Fruit fly (Drosophila melanogaster) whole organism, embryonic: ENCODE data around the gene CG31125.

ENCODE experiments used
- Abd-B ChIP-seq: fragments of 200-800 bp; sonication (Bioruptor generic); optimal IDR thresholded peaks from 2 replicates; lab custom pipeline; 2018; ENCODE audit warnings: missing biosample characterization, mild to moderate bottlenecking, missing genetic modification characterization, moderate library complexity
- CG10321 ChIP-seq: fragments of 200-800 bp; sonication (Bioruptor generic); IDR thresholded peaks from 2 replicates; pipeline ENCODE4 v1.3.6; 2022; ENCODE audit warnings: missing biosample characterization, missing genetic modification characterization
- CG11093 ChIP-seq: fragments of 200-800 bp; sonication (Bioruptor generic); IDR thresholded peaks from 3 replicates; pipeline ENCODE4 v1.3.6; 2022; ENCODE audit warnings: missing biosample characterization, missing genetic modification characterization
- CG4707 ChIP-seq: fragments of 200-800 bp; sonication (Bioruptor generic); optimal IDR thresholded peaks from 2 replicates; lab custom pipeline; 2018; ENCODE audit warnings: missing biosample characterization, mild to moderate bottlenecking, missing genetic modification characterization, moderate library complexity
- CG4854 ChIP-seq: fragments of 200-800 bp; sonication (Bioruptor generic); optimal IDR thresholded peaks from 2 replicates; lab custom pipeline; 2016; ENCODE audit warnings: missing biosample characterization, missing genetic modification characterization, inconsistent platforms
- CG6272 ChIP-seq: fragments of 200-800 bp; sonication (Bioruptor generic); IDR thresholded peaks from 2 replicates; pipeline ENCODE4 v1.3.6; 2022; ENCODE audit warnings: missing biosample characterization, missing genetic modification characterization
- CG8281 ChIP-seq: fragments of 200-800 bp; sonication (Bioruptor generic); optimal IDR thresholded peaks from 2 replicates; lab custom pipeline; 2018; ENCODE audit warnings: missing biosample characterization, mild to moderate bottlenecking, missing genetic modification characterization, moderate library complexity
- HLHmδ ChIP-seq: fragments of 200-800 bp; sonication (Bioruptor generic); optimal IDR thresholded peaks from 2 replicates; lab custom pipeline; 2018; ENCODE audit warnings: missing biosample characterization, mild to moderate bottlenecking, missing genetic modification characterization, moderate library complexity
- NC2α ChIP-seq: fragments of 200-800 bp; sonication (Bioruptor generic); optimal IDR thresholded peaks from 2 replicates; lab custom pipeline; 2016; ENCODE audit warnings: missing biosample characterization, missing genetic modification characterization
- chinmo ChIP-seq: fragments of 200-800 bp; sonication (Bioruptor generic); IDR thresholded peaks from 4 replicates; pipeline ENCODE4 v1.3.6; 2022; ENCODE audit warnings: missing biosample characterization, missing genetic modification characterization; ENCODE audit not compliant: partially characterized antibody
- corto ChIP-seq: fragments of 200-800 bp; sonication (Bioruptor generic); optimal IDR thresholded peaks from 2 replicates; lab custom pipeline; 2016; ENCODE audit warnings: missing biosample characterization, mild to moderate bottlenecking, missing genetic modification characterization, moderate library complexity
- pb ChIP-seq: fragments of 200-800 bp; sonication (Bioruptor generic); optimal IDR thresholded peaks from 3 replicates; lab custom pipeline; 2016; ENCODE audit warnings: missing biosample characterization, missing genetic modification characterization
- vnd ChIP-seq: fragments of 200-800 bp; sonication (Bioruptor generic); IDR thresholded peaks from 3 replicates; pipeline ENCODE4 v1.3.6; 2022; ENCODE audit warnings: missing biosample characterization, missing genetic modification characterization; ENCODE audit not compliant: partially characterized antibody

DNA sequence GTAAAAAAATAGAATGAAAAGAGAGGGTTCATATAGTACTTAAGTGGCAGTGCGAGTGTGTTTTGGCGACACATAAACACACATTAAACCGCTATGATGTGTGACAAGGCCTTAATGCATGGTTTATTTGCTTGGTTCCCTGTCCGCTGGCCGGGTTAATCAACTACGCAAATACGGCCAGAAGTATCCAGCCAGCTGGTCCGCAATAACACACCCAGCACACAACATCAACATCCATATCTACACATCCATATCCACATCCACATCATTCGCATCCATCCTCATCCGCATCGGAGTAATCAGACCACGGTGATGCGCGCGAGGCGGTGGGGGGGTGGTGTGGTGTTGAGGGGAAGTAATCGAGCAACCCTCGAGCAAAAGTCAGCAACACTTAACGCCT is 47.8 kb downstream of the CG31125 start:
- TF ChIP-seq corto (GFP tag; lab: Kevin White, UChicago) (no peak), NC2α (GFP tag; lab: Kevin White, UChicago) (no peak), vnd (no peak), CG10321 (no peak), chinmo (GFP tag; lab: Robert Waterston, UW) (no peak), CG6272 (GFP tag; lab: Robert Waterston, UW) (no peak), pb (no peak), CG4854 (GFP tag; lab: Kevin White, UChicago) (no peak), Abd-B (no peak), CG11093 (GFP tag; lab: Robert Waterston, UW) (no peak), CG4707 (GFP tag; lab: Kevin White, UChicago) (no peak), CG8281 (no peak), HLHmδ (GFP tag; lab: Kevin White, UChicago) (no peak)
